Worm (Caenorhabditis elegans) whole organism, young adult: Measurements from ENCODE around the gene apt-9.

ENCODE experiments used
- B0019.2 ChIP-seq: fragments of 200-800 bp; sonication (Bioruptor generic); conservative IDR thresholded peaks from 2 replicates; pipeline ENCODE4 v1.3.6; 2022; ENCODE audit warnings: missing genetic modification reagents, missing genetic modification characterization, missing compliant biosample characterization
- B0035.1 ChIP-seq: sonication (generic microtip); optimal IDR thresholded peaks from 2 replicates; lab custom pipeline; 2016; ENCODE audit warnings: missing genetic modification characterization, mild to moderate bottlenecking, missing compliant biosample characterization, missing genotype, missing genetic modification reagents
- B0261.1 ChIP-seq: sonication (generic microtip); optimal IDR thresholded peaks from 2 replicates; lab custom pipeline; 2016; ENCODE audit warnings: mild to moderate bottlenecking, missing genetic modification characterization, moderate library complexity, missing compliant biosample characterization
- C06A6.2 ChIP-seq: fragments of 200-800 bp; sonication (Bioruptor generic); conservative IDR thresholded peaks from 2 replicates; pipeline ENCODE4 v1.3.6; 2022; ENCODE audit warnings: missing genetic modification characterization, missing compliant biosample characterization
- F23B12.7 ChIP-seq: sonication (generic microtip); optimal IDR thresholded peaks from 2 replicates; lab custom pipeline; 2017; ENCODE audit warnings: missing genetic modification characterization, mild to moderate bottlenecking, missing compliant biosample characterization, antibody characterized with exemption, moderate library complexity; ENCODE audit not compliant: insufficient read depth
- F33H1.4 ChIP-seq: fragments of 200-800 bp; sonication (Bioruptor generic); IDR thresholded peaks from 2 replicates; pipeline ENCODE4 v1.3.6; 2022; ENCODE audit warnings: missing genetic modification reagents, missing genetic modification characterization, missing compliant biosample characterization
- F39B2.1 ChIP-seq: fragments of 200-800 bp; sonication (Bioruptor generic); IDR thresholded peaks from 2 replicates; pipeline ENCODE4 v1.3.6; 2022; ENCODE audit warnings: missing genetic modification reagents, missing genetic modification characterization, missing compliant biosample characterization
- F49E8.2 ChIP-seq: sonication (generic microtip); optimal IDR thresholded peaks from 3 replicates; lab custom pipeline; 2017; ENCODE audit warnings: missing genetic modification characterization, mild to moderate bottlenecking, missing compliant biosample characterization, antibody characterized with exemption, moderate library complexity; ENCODE audit not compliant: insufficient read depth
- F55B11.4 ChIP-seq: sonication (generic microtip); optimal IDR thresholded peaks from 2 replicates; lab custom pipeline; 2016; ENCODE audit warnings: missing compliant biosample characterization, missing genetic modification characterization, borderline replicate concordance; ENCODE audit not compliant: insufficient read depth
- F57A8.1 ChIP-seq: fragments of 200-800 bp; sonication (Bioruptor generic); optimal IDR thresholded peaks from 2 replicates; lab custom pipeline; 2018; ENCODE audit warnings: mild to moderate bottlenecking, missing genetic modification characterization, moderate library complexity, missing compliant biosample characterization
- K11D2.4 ChIP-seq: fragments of 200-800 bp; sonication (Bioruptor generic); IDR thresholded peaks from 2 replicates; pipeline ENCODE4 v1.3.6; 2022; ENCODE audit warnings: missing genetic modification reagents, missing genetic modification characterization, missing compliant biosample characterization
- K12H6.12 ChIP-seq: fragments of 200-800 bp; sonication (Bioruptor generic); optimal IDR thresholded peaks from 2 replicates; lab custom pipeline; 2018; ENCODE audit warnings: mild to moderate bottlenecking, missing genetic modification characterization, missing compliant biosample characterization
- ZK185.1 ChIP-seq: sonication (generic microtip); optimal IDR thresholded peaks from 2 replicates; lab custom pipeline; 2016; ENCODE audit warnings: mild to moderate bottlenecking, missing genetic modification characterization, missing compliant biosample characterization; ENCODE audit not compliant: poor library complexity, severe bottlenecking
- athp-1 ChIP-seq: sonication (generic microtip); optimal IDR thresholded peaks from 2 replicates; lab custom pipeline; 2017; ENCODE audit warnings: mild to moderate bottlenecking, missing genetic modification characterization, missing compliant biosample characterization
- bed-2 ChIP-seq: fragments of 200-800 bp; sonication (Bioruptor generic); IDR thresholded peaks from 2 replicates; pipeline ENCODE4 v1.3.6; 2022; ENCODE audit warnings: missing genetic modification reagents, missing genetic modification characterization, missing compliant biosample characterization
- cebp-2 ChIP-seq: fragments of 200-800 bp; sonication (Bioruptor generic); IDR thresholded peaks from 2 replicates; pipeline ENCODE4 v1.3.6; 2022; ENCODE audit warnings: missing genetic modification characterization, missing compliant biosample characterization
- chd-7 ChIP-seq: sonication (generic microtip); optimal IDR thresholded peaks from 2 replicates; lab custom pipeline; 2016; ENCODE audit warnings: mild to moderate bottlenecking, missing genetic modification characterization, moderate library complexity, missing compliant biosample characterization
- die-1 ChIP-seq: sonication (generic microtip); optimal IDR thresholded peaks from 2 replicates; lab custom pipeline; 2016; ENCODE audit warnings: missing genotype, mild to moderate bottlenecking, missing genetic modification characterization, missing compliant biosample characterization
- dox-1 ChIP-seq: fragments of 200-800 bp; sonication (Bioruptor generic); IDR thresholded peaks from 2 replicates; pipeline ENCODE4 v1.3.6; 2022; ENCODE audit warnings: missing genetic modification reagents, missing genetic modification characterization, missing compliant biosample characterization
- egrh-3 ChIP-seq: fragments of 200-800 bp; sonication (Bioruptor generic); IDR thresholded peaks from 2 replicates; pipeline ENCODE4 v1.3.6; 2022; ENCODE audit warnings: missing genetic modification reagents, missing genetic modification characterization, missing compliant biosample characterization
- him-1 ChIP-seq: sonication (generic microtip); optimal IDR thresholded peaks from 2 replicates; lab custom pipeline; 2016; ENCODE audit warnings: missing genotype, missing genetic modification reagents, missing genetic modification characterization, missing compliant biosample characterization
- hlh-26 ChIP-seq: fragments of 200-800 bp; sonication (Bioruptor generic); conservative IDR thresholded peaks from 2 replicates; pipeline ENCODE4 v1.3.6; 2022; ENCODE audit warnings: missing genetic modification reagents, missing genetic modification characterization, missing compliant biosample characterization
- hrde-1 ChIP-seq: sonication (generic microtip); optimal IDR thresholded peaks from 2 replicates; lab custom pipeline; 2016; ENCODE audit warnings: missing genetic modification characterization, mild to moderate bottlenecking, missing compliant biosample characterization, moderate library complexity, missing genotype, missing genetic modification reagents, borderline replicate concordance
- hsf-1 ChIP-seq: fragments of 200-800 bp; sonication (Bioruptor generic); IDR thresholded peaks from 2 replicates; pipeline ENCODE4 v1.3.6; 2022; ENCODE audit warnings: missing genetic modification reagents, missing genetic modification characterization, missing compliant biosample characterization
- let-607 ChIP-seq, 2 experiments: fragments of 200-800 bp in 1 of 2; sonication (Bioruptor generic) in 1 of 2; sonication (generic microtip) in 1 of 2; optimal IDR thresholded peaks; 2 replicates each; lab custom pipeline; 2016 to 2018; ENCODE audit warnings: mild to moderate bottlenecking in 2 of 2, missing compliant biosample characterization in 2 of 2, missing genetic modification characterization in 2 of 2, moderate library complexity in 2 of 2, missing genotype in 1 of 2
- lin-54 ChIP-seq: fragments of 200-800 bp; sonication (Bioruptor generic); optimal IDR thresholded peaks from 2 replicates; lab custom pipeline; 2018; ENCODE audit warnings: mild to moderate bottlenecking, missing genetic modification characterization, missing compliant biosample characterization
- lir-1 ChIP-seq: fragments of 200-800 bp; sonication (Bioruptor generic); conservative IDR thresholded peaks from 2 replicates; pipeline ENCODE4 v1.3.6; 2022; ENCODE audit warnings: missing genetic modification reagents, missing genetic modification characterization, missing compliant biosample characterization
- lsl-1 ChIP-seq: fragments of 200-800 bp; sonication (Bioruptor generic); optimal IDR thresholded peaks from 2 replicates; lab custom pipeline; 2018; ENCODE audit warnings: mild to moderate bottlenecking, missing genetic modification characterization, moderate library complexity, missing compliant biosample characterization
- lsy-27 ChIP-seq: sonication (generic microtip); optimal IDR thresholded peaks from 2 replicates; lab custom pipeline; 2017; ENCODE audit warnings: missing genetic modification characterization, mild to moderate bottlenecking, missing compliant biosample characterization, antibody characterized with exemption, missing genotype, borderline replicate concordance; ENCODE audit not compliant: insufficient read depth
- madf-3 ChIP-seq: fragments of 200-800 bp; sonication (Bioruptor generic); IDR thresholded peaks from 2 replicates; pipeline ENCODE4 v1.3.6; 2022; ENCODE audit warnings: missing genetic modification reagents, missing genetic modification characterization, missing compliant biosample characterization
- nfya-1 ChIP-seq: sonication (generic microtip); optimal IDR thresholded peaks from 2 replicates; lab custom pipeline; 2017; ENCODE audit warnings: antibody characterized with exemption, missing compliant biosample characterization, missing genetic modification characterization, borderline replicate concordance; ENCODE audit not compliant: insufficient read depth
- nfya-2 ChIP-seq: fragments of 200-800 bp; sonication (Bioruptor generic); IDR thresholded peaks from 2 replicates; pipeline ENCODE4 v1.3.6; 2022; ENCODE audit warnings: missing genetic modification reagents, missing genetic modification characterization, missing compliant biosample characterization
- nfyb-1 ChIP-seq: fragments of 200-800 bp; sonication (Bioruptor generic); IDR thresholded peaks from 2 replicates; pipeline ENCODE4 v1.3.6; 2022; ENCODE audit warnings: missing genetic modification reagents, missing genetic modification characterization, missing compliant biosample characterization
- nhr-27 ChIP-seq: fragments of 200-800 bp; sonication (Bioruptor generic); optimal IDR thresholded peaks from 2 replicates; lab custom pipeline; 2018; ENCODE audit warnings: mild to moderate bottlenecking, missing genetic modification characterization, moderate library complexity, missing compliant biosample characterization
- nhr-90 ChIP-seq: sonication (generic microtip); optimal IDR thresholded peaks from 2 replicates; lab custom pipeline; 2016; ENCODE audit warnings: missing genotype, mild to moderate bottlenecking, missing genetic modification characterization, missing compliant biosample characterization
- pha-4 ChIP-seq: fragments of 150-350 bp; sonication (generic microtip); optimal IDR thresholded peaks from 2 replicates; lab custom pipeline; 2014; ENCODE audit warnings: missing biosample characterization, missing genetic modification reagents, missing genetic modification characterization
- rcor-1 ChIP-seq: fragments of 200-800 bp; sonication (Bioruptor generic); IDR thresholded peaks from 2 replicates; pipeline ENCODE4 v1.3.6; 2022; ENCODE audit warnings: missing genetic modification reagents, missing genetic modification characterization, missing compliant biosample characterization
- rec-8 ChIP-seq, 2 experiments: sonication (generic microtip); optimal IDR thresholded peaks; 2 replicates each; lab custom pipeline; 2016; ENCODE audit warnings: mild to moderate bottlenecking in 2 of 2, missing genetic modification characterization in 2 of 2, missing genetic modification reagents in 2 of 2, missing genotype in 2 of 2, missing biosample characterization in 1 of 2, missing compliant biosample characterization in 1 of 2, moderate library complexity in 1 of 2
- snpc-1.1 ChIP-seq: sonication (generic microtip); optimal IDR thresholded peaks from 2 replicates; lab custom pipeline; 2017; ENCODE audit warnings: missing genetic modification characterization, mild to moderate bottlenecking, missing compliant biosample characterization, antibody characterized with exemption, moderate library complexity, missing genotype, missing genetic modification reagents; ENCODE audit not compliant: insufficient read depth
- snpc-3.4 ChIP-seq: sonication (generic microtip); optimal IDR thresholded peaks from 2 replicates; lab custom pipeline; 2017; ENCODE audit warnings: missing genetic modification characterization, mild to moderate bottlenecking, missing compliant biosample characterization, antibody characterized with exemption, moderate library complexity, missing genotype, missing genetic modification reagents
- somi-1 ChIP-seq: fragments of 200-800 bp; sonication (Bioruptor generic); optimal IDR thresholded peaks from 2 replicates; lab custom pipeline; 2018; ENCODE audit warnings: mild to moderate bottlenecking, missing genetic modification characterization, missing compliant biosample characterization
- sptf-2 ChIP-seq: fragments of 200-800 bp; sonication (Bioruptor generic); optimal IDR thresholded peaks from 2 replicates; lab custom pipeline; 2018; ENCODE audit warnings: mild to moderate bottlenecking, missing genetic modification characterization, missing compliant biosample characterization
- tlf-1 ChIP-seq: fragments of 200-800 bp; sonication (Bioruptor generic); optimal IDR thresholded peaks from 2 replicates; lab custom pipeline; 2018; ENCODE audit warnings: mild to moderate bottlenecking, missing genetic modification characterization, missing compliant biosample characterization
- zfh-2 ChIP-seq: fragments of 200-800 bp; sonication (Bioruptor generic); conservative IDR thresholded peaks from 2 replicates; pipeline ENCODE4 v1.3.6; 2022; ENCODE audit warnings: missing genetic modification reagents, missing genetic modification characterization, missing compliant biosample characterization
- zim-3 ChIP-seq: sonication (generic microtip); optimal IDR thresholded peaks from 2 replicates; lab custom pipeline; 2017; ENCODE audit warnings: mild to moderate bottlenecking, missing genetic modification characterization, moderate library complexity, missing compliant biosample characterization
- ztf-26 ChIP-seq: sonication (generic microtip); optimal IDR thresholded peaks from 2 replicates; lab custom pipeline; 2017; ENCODE audit warnings: missing genetic modification characterization, missing compliant biosample characterization

The apt-9 gene

ce11 chrX:11095480-11095879 lies 27.2 kb downstream of the apt-9 start (continued):
- TF ChIP-seq F23B12.7 (peak; percentile 61), B0019.2 (GFP tag; lab: Robert Waterston, UW) (no peak), dox-1 (GFP tag; lab: Robert Waterston, UW) (peak; percentile 92), ZK185.1 (peak; percentile 92), nfya-2 (GFP tag; lab: Robert Waterston, UW) (no peak), K12H6.12 (peak; percentile 84), athp-1 (tag; lab: Kevin White, UChicago) (peak; percentile 67), C06A6.2 (GFP tag; lab: Robert Waterston, UW) (peak; percentile 62; the same call in 1 of the 2 replicates), rcor-1 (GFP tag; lab: Robert Waterston, UW) (peak; percentile 92), nfya-1 (tag; lab: Kevin White, UChicago) (no peak), lir-1 (GFP tag; lab: Robert Waterston, UW) (peak; percentile 84), B0261.1 (tag; lab: Kevin White, UChicago) (peak; percentile 96), F55B11.4 (no peak), egrh-3 (GFP tag; lab: Robert Waterston, UW) (peak; percentile 66), lsy-27 (tag; lab: Kevin White, UChicago) (no peak), zim-3 (tag; lab: Kevin White, UChicago) (peak; percentile 39), nhr-90 (tag; lab: Kevin White, UChicago) (peak; percentile 89), hrde-1 (peak; percentile 69), somi-1 (GFP tag; lab: Kevin White, UChicago) (peak; percentile 71), cebp-2 (GFP tag; lab: Robert Waterston, UW) (no peak), bed-2 (0 out of 2 replicates have a peak, but pooled peaks have one; percentile 58), pha-4 (tag; lab: Kevin White, UChicago) (no peak), F33H1.4 (GFP tag; lab: Robert Waterston, UW) (0 out of 2 replicates have a peak, but pooled peaks have one; percentile 22), rec-8 (tag; optimal IDR thresholded peaks at IDR 0.05; lab: Kevin White, UChicago) (peak; percentile 5 to 75), nfyb-1 (GFP tag; lab: Robert Waterston, UW) (peak; percentile 80; the same call in 1 of the 2 replicates), sptf-2 (GFP tag; lab: Kevin White, UChicago) (no peak), chd-7 (no peak), K11D2.4 (GFP tag; lab: Robert Waterston, UW) (peak; percentile 92), hlh-26 (GFP tag; lab: Robert Waterston, UW) (no peak), F49E8.2 (tag; lab: Kevin White, UChicago) (peak; percentile 13), him-1 (peak; percentile 94), nhr-27 (peak; percentile 61), snpc-3.4 (tag; lab: Kevin White, UChicago) (peak; percentile 26), F39B2.1 (GFP tag; lab: Robert Waterston, UW) (peak; percentile 70; the same call in 1 of the 2 replicates), tlf-1 (GFP tag; lab: Kevin White, UChicago) (peak; percentile 50), die-1 (tag; lab: Kevin White, UChicago) (peak; percentile 84), B0035.1 (peak; percentile 87), zfh-2 (GFP tag; lab: Robert Waterston, UW) (no peak), F57A8.1 (GFP tag; lab: Kevin White, UChicago) (no peak), hsf-1 (GFP tag; lab: Robert Waterston, UW) (no peak), lin-54 (GFP tag; lab: Kevin White, UChicago) (peak; percentile 72), snpc-1.1 (tag; lab: Kevin White, UChicago) (peak; percentile 7), madf-3 (GFP tag; lab: Robert Waterston, UW) (peak; percentile 66; the same call in 1 of the 2 replicates), ztf-26 (tag; lab: Kevin White, UChicago) (peak; percentile 92), let-607 (tag; optimal IDR thresholded peaks at IDR 0.05; lab: Kevin White, UChicago) (peak; percentile 56 to 64), lsl-1 (GFP tag; lab: Kevin White, UChicago) (no peak)
